Worm (Caenorhabditis elegans) whole organism, late embryonic: ENCODE data around the gene mrps-2.

Experiments used
- F13H6.1 ChIP-seq: sonication (generic microtip); optimal IDR thresholded peaks from 2 replicates; lab custom pipeline; 2016; ENCODE audit warnings: missing genetic modification characterization, missing compliant biosample characterization
- K09A11.1 ChIP-seq: sonication (generic microtip); optimal IDR thresholded peaks from 2 replicates; lab custom pipeline; 2017; ENCODE audit warnings: antibody characterized with exemption, mild to moderate bottlenecking, missing genetic modification characterization, missing compliant biosample characterization; ENCODE audit not compliant: insufficient read depth
- ama-1 ChIP-seq: fragments of 150-350 bp; optimal IDR thresholded peaks from 2 replicates; lab custom pipeline; 2014
- che-1 ChIP-seq: sonication (generic microtip); optimal IDR thresholded peaks from 2 replicates; lab custom pipeline; 2016; ENCODE audit warnings: mild to moderate bottlenecking, missing genetic modification characterization, missing compliant biosample characterization
- elt-4 ChIP-seq: sonication (generic microtip); optimal IDR thresholded peaks from 2 replicates; lab custom pipeline; 2016; ENCODE audit warnings: missing genetic modification characterization, missing compliant biosample characterization
- mec-3 ChIP-seq: sonication (generic microtip); optimal IDR thresholded peaks from 2 replicates; lab custom pipeline; 2016; ENCODE audit warnings: borderline replicate concordance, missing genetic modification characterization, missing compliant biosample characterization
- rnt-1 ChIP-seq: sonication (generic microtip); optimal IDR thresholded peaks from 2 replicates; lab custom pipeline; 2016; ENCODE audit warnings: missing genetic modification characterization, missing compliant biosample characterization
- zip-5 ChIP-seq: sonication (generic microtip); optimal IDR thresholded peaks from 2 replicates; lab custom pipeline; 2016; ENCODE audit warnings: missing genetic modification characterization, missing compliant biosample characterization

ce11 chrV:8495965-8496364, 30.5 kb downstream of the mrps-2 start:
- TF ChIP-seq che-1 (tag; lab: Kevin White, UChicago) (no peak), rnt-1 (no peak), K09A11.1 (tag; lab: Kevin White, UChicago) (no peak), ama-1 (lab: Kevin White, UChicago) (no peak), mec-3 (tag; lab: Kevin White, UChicago) (no peak), F13H6.1 (tag; lab: Kevin White, UChicago) (no peak), elt-4 (tag; lab: Kevin White, UChicago) (no peak), zip-5 (tag; lab: Kevin White, UChicago) (no peak)
